Worm (Caenorhabditis elegans): ENCODE measurements around the gene R07H5.11.

Gene R07H5.11

ce11 chrIV:11218037-11218436 lies 15.5 kb downstream of the R07H5.11 start, which contains the start of gene zip-6:
Gene zip-6, minus strand, starts transcription at chrIV:11218137.
- TF ChIP-seq nhr-237 (tag; optimal IDR thresholded peaks at IDR 0.05) = no peak
- no peak for TF ChIP-seq lin-13 (tag; optimal IDR thresholded peaks at IDR 0.05)
- no peak for TF ChIP-seq elt-3 (tag; optimal IDR thresholded peaks at IDR 0.05)
- TF ChIP-seq nhr-12 (tag; optimal IDR thresholded peaks at IDR 0.05) = no peak
- no peak for TF ChIP-seq cnd-1 (tag; optimal IDR thresholded peaks at IDR 0.05)
- no peak for TF ChIP-seq zip-8 (tag; optimal IDR thresholded peaks at IDR 0.05)
- TF ChIP-seq ceh-43 (GFP tag; optimal IDR thresholded peaks at IDR 0.05) = no peak
- TF ChIP-seq lsy-2 (tag; optimal IDR thresholded peaks at IDR 0.05) = no peak
- TF ChIP-seq nhr-76 (tag; optimal IDR thresholded peaks at IDR 0.05) = no peak
- TF ChIP-seq pha-4 (tag; optimal IDR thresholded peaks at IDR 0.05) = no peak
- no peak for TF ChIP-seq elt-1 (tag; optimal IDR thresholded peaks at IDR 0.05; ENCODE audit: borderline replicate concordance, insufficient read depth)
- TF ChIP-seq ces-1 (GFP tag; optimal IDR thresholded peaks at IDR 0.05) = no peak
- no peak for TF ChIP-seq flh-1 (GFP tag; optimal IDR thresholded peaks at IDR 0.05)
- no peak for TF ChIP-seq tbx-8 (GFP tag; optimal IDR thresholded peaks at IDR 0.05)
- no peak for TF ChIP-seq drap-1 (GFP tag; optimal IDR thresholded peaks at IDR 0.05)
- TF ChIP-seq unc-62 (GFP tag; optimal IDR thresholded peaks at IDR 0.05) = no peak
- TF ChIP-seq unc-39 (tag; optimal IDR thresholded peaks at IDR 0.05) = no peak

- TF ChIP-seq nhr-2 (tag; optimal IDR thresholded peaks at IDR 0.05) = no peak
- TF ChIP-seq nhr-76 (tag; optimal IDR thresholded peaks at IDR 0.05) = no peak
- TF ChIP-seq ceh-43 (GFP tag; optimal IDR thresholded peaks at IDR 0.05) = no peak
- TF ChIP-seq sem-2 (GFP tag; optimal IDR thresholded peaks at IDR 0.05) = no peak
- no peak for TF ChIP-seq lsy-2 (tag; optimal IDR thresholded peaks at IDR 0.05)
- no peak for TF ChIP-seq blmp-1 (tag; optimal IDR thresholded peaks at IDR 0.05)
- TF ChIP-seq nhr-12 (tag; optimal IDR thresholded peaks at IDR 0.05) = no peak
- TF ChIP-seq flh-1 (GFP tag; optimal IDR thresholded peaks at IDR 0.05) = no peak
- TF ChIP-seq ham-2 (GFP tag; optimal IDR thresholded peaks at IDR 0.05) = no peak
- TF ChIP-seq M03D4.4 (tag; optimal IDR thresholded peaks at IDR 0.05) = no peak
- TF ChIP-seq elt-1 (tag; optimal IDR thresholded peaks at IDR 0.05; ENCODE audit: borderline replicate concordance, insufficient read depth) = no peak
- no peak for TF ChIP-seq bed-3 (GFP tag; optimal IDR thresholded peaks at IDR 0.05)
- no peak for TF ChIP-seq nhr-28 (tag; optimal IDR thresholded peaks at IDR 0.05)
- TF ChIP-seq ceh-39 (tag; optimal IDR thresholded peaks at IDR 0.05) = no peak
- TF ChIP-seq nhr-237 (tag; optimal IDR thresholded peaks at IDR 0.05) = no peak
- TF ChIP-seq lin-32 (GFP tag; optimal IDR thresholded peaks at IDR 0.05) = no peak
- TF ChIP-seq mab-5 (tag; optimal IDR thresholded peaks at IDR 0.05) = no peak
- no peak for TF ChIP-seq mep-1 (tag; optimal IDR thresholded peaks at IDR 0.05)
Observed at ce11 chrIV:11223878-11224277, 21.3 kb downstream of the R07H5.11 start, which contains the start of gene C29F4.3. Gene C29F4.3, minus strand, starts transcription at chrIV:11223978.

ce11 chrIV:11225206-11225605 lies 22.6 kb downstream of the R07H5.11 start, which contains the start of gene col-125:
Gene col-125, plus strand, starts transcription at chrIV:11225506.
- TF ChIP-seq lin-13 (tag; optimal IDR thresholded peaks at IDR 0.05) = no peak
- no peak for TF ChIP-seq hlh-1 (tag; optimal IDR thresholded peaks at IDR 0.05)
- no peak for TF ChIP-seq mls-2 (tag; optimal IDR thresholded peaks at IDR 0.05)
- TF ChIP-seq ztf-11 (tag; optimal IDR thresholded peaks at IDR 0.05) = no peak
- no peak for TF ChIP-seq nhr-28 (tag; optimal IDR thresholded peaks at IDR 0.05)
- no peak for TF ChIP-seq unc-62 (GFP tag; optimal IDR thresholded peaks at IDR 0.05)
- TF ChIP-seq lin-32 (GFP tag; optimal IDR thresholded peaks at IDR 0.05) = no peak
- TF ChIP-seq blmp-1 (tag; optimal IDR thresholded peaks at IDR 0.05) = no peak
- no peak for TF ChIP-seq ces-1 (GFP tag; optimal IDR thresholded peaks at IDR 0.05)
- no peak for TF ChIP-seq unc-39 (tag; optimal IDR thresholded peaks at IDR 0.05)
- TF ChIP-seq nhr-2 (tag; optimal IDR thresholded peaks at IDR 0.05) = no peak
- TF ChIP-seq cnd-1 (tag; optimal IDR thresholded peaks at IDR 0.05) = no peak
- TF ChIP-seq flh-1 (GFP tag; optimal IDR thresholded peaks at IDR 0.05) = no peak
- no peak for TF ChIP-seq elt-3 (tag; optimal IDR thresholded peaks at IDR 0.05)
- TF ChIP-seq sem-2 (GFP tag; optimal IDR thresholded peaks at IDR 0.05) = no peak
- TF ChIP-seq lsy-2 (tag; optimal IDR thresholded peaks at IDR 0.05) = no peak

ce11 chrIV:11226545-11226944 lies 24.0 kb downstream of the R07H5.11 start:
- TF ChIP-seq nhr-237 (tag; optimal IDR thresholded peaks at IDR 0.05) = no peak
- TF ChIP-seq zip-8 (tag; optimal IDR thresholded peaks at IDR 0.05) = no peak
- TF ChIP-seq ceh-39 (tag; optimal IDR thresholded peaks at IDR 0.05) = no peak
- no peak for TF ChIP-seq M03D4.4 (tag; optimal IDR thresholded peaks at IDR 0.05)
- no peak for TF ChIP-seq mep-1 (tag; optimal IDR thresholded peaks at IDR 0.05)
- no peak for TF ChIP-seq ceh-43 (GFP tag; optimal IDR thresholded peaks at IDR 0.05)
- no peak for TF ChIP-seq flh-1 (GFP tag; optimal IDR thresholded peaks at IDR 0.05)
- no peak for TF ChIP-seq ceh-83 (GFP tag; optimal IDR thresholded peaks at IDR 0.05)
- TF ChIP-seq nhr-76 (tag; optimal IDR thresholded peaks at IDR 0.05) = no peak
- TF ChIP-seq snpc-4 (tag; optimal IDR thresholded peaks at IDR 0.05) = no peak
- no peak for TF ChIP-seq drap-1 (GFP tag; optimal IDR thresholded peaks at IDR 0.05)
- TF ChIP-seq ces-1 (GFP tag; optimal IDR thresholded peaks at IDR 0.05) = no peak
- TF ChIP-seq unc-39 (tag; optimal IDR thresholded peaks at IDR 0.05) = no peak
- TF ChIP-seq nhr-28 (tag; optimal IDR thresholded peaks at IDR 0.05) = no peak
- no peak for TF ChIP-seq elt-1 (tag; optimal IDR thresholded peaks at IDR 0.05; ENCODE audit: borderline replicate concordance, insufficient read depth)
